Fruit fly (Drosophila melanogaster): ENCODE measurements around the gene CG4629.

- TF ChIP-seq CTCF (optimal IDR thresholded peaks at IDR 0.05) (no peak), CG8478 (optimal IDR thresholded peaks at IDR 0.05) (no peak)
Observed at dm6 chr2L:1068004-1068403, 34.3 kb downstream of the CG4629 start.
